Worm (Caenorhabditis elegans) whole organism, young adult: ENCODE measurements around the gene col-107.

Experiments
- F57A8.1 ChIP-seq: fragments of 200-800 bp; sonication (Bioruptor generic); optimal IDR thresholded peaks from 2 replicates; lab custom pipeline; 2018; ENCODE audit warnings: mild to moderate bottlenecking, missing genetic modification characterization, moderate library complexity, missing compliant biosample characterization
- Y53F4B.3 ChIP-seq: fragments of 200-800 bp; sonication (Bioruptor generic); IDR thresholded peaks from 2 replicates; pipeline ENCODE4 v1.3.6; 2022; ENCODE audit warnings: missing genetic modification reagents, missing genetic modification characterization, missing compliant biosample characterization
- lin-26 ChIP-seq: fragments of 200-800 bp; sonication (Bioruptor generic); IDR thresholded peaks from 2 replicates; pipeline ENCODE4 v1.3.6; 2022; ENCODE audit warnings: missing genetic modification reagents, missing genetic modification characterization, missing compliant biosample characterization
- lin-40 ChIP-seq: sonication (generic microtip); optimal IDR thresholded peaks from 2 replicates; lab custom pipeline; 2016; ENCODE audit warnings: missing genetic modification characterization, mild to moderate bottlenecking, missing compliant biosample characterization, missing genotype, missing genetic modification reagents
- madf-3 ChIP-seq: fragments of 200-800 bp; sonication (Bioruptor generic); IDR thresholded peaks from 2 replicates; pipeline ENCODE4 v1.3.6; 2022; ENCODE audit warnings: missing genetic modification reagents, missing genetic modification characterization, missing compliant biosample characterization

Gene col-107

ce11 chrIV:1597018-1597417 lies 48.5 kb downstream of the col-107 start, which contains the start of gene ced-2:
TSS of gene ced-2 (plus strand) at chrIV:1597318.
- no peak for TF ChIP-seq Y53F4B.3
- TF ChIP-seq F57A8.1 (GFP tag; lab: Kevin White, UChicago): no peak
- no peak for TF ChIP-seq madf-3
- no peak for TF ChIP-seq lin-40 (tag; lab: Kevin White, UChicago)
- no peak for TF ChIP-seq lin-26 (GFP tag; lab: Robert Waterston, UW)
